Worm (Caenorhabditis elegans) whole organism, L4/young adult: Measurements from ENCODE around the gene cul-3.

Source experiments
- W03F9.2 ChIP-seq: fragments of 150-350 bp; optimal IDR thresholded peaks from 2 replicates; lab custom pipeline; 2014; ENCODE audit warnings: missing biosample characterization, missing genetic modification characterization
- dao-5 ChIP-seq: sonication (generic microtip); optimal IDR thresholded peaks from 2 replicates; lab custom pipeline; 2016; ENCODE audit warnings: missing genotype, missing genetic modification characterization, moderate library complexity, missing compliant biosample characterization
- him-1 ChIP-seq: sonication (generic microtip); optimal IDR thresholded peaks from 2 replicates; lab custom pipeline; 2016; ENCODE audit warnings: missing genotype, missing genetic modification reagents, missing genetic modification characterization, missing compliant biosample characterization

DNA sequence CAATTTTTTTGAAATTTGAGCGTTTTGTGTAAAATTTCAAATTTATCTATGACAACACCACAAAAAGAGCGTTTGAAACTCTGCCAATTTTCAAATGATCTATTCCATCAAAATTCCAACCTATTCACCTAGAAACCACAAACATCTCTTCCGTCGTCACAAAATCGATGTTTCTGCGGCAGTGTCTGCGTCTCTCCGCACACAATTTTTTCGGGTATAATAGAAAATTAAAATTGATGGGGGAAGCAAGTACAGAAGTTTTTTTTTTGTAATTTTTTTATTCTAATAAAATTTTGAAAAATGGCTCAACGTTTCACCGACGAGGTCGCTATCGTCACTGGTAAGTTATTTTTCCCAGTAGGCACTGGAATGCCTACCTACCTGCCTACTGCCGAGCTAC is 38.6 kb upstream of the cul-3 start, which contains the start of gene W03F9.9:
- no peak for TF ChIP-seq him-1
- TF ChIP-seq dao-5 (tag; lab: Kevin White, UChicago), result no peak
- TF ChIP-seq W03F9.2, result no peak
